Fruit fly (Drosophila melanogaster) whole organism, embryonic: ENCODE data around the gene LysRS.
A peak's percentile ranks its signal among the peaks of the same experiment; 100 is the strongest.

Source experiments
- CG11696 ChIP-seq: fragments of 200-800 bp; sonication (Bioruptor generic); IDR thresholded peaks from 2 replicates; pipeline ENCODE4 v1.3.6; 2022; ENCODE audit warnings: missing biosample characterization, missing genetic modification characterization
- CG13296 ChIP-seq: fragments of 200-800 bp; sonication (Bioruptor generic); optimal IDR thresholded peaks from 3 replicates; lab custom pipeline; 2018; ENCODE audit warnings: missing biosample characterization, mild to moderate bottlenecking, missing genetic modification characterization
- CG14965 ChIP-seq: fragments of 200-800 bp; sonication (Bioruptor generic); optimal IDR thresholded peaks from 2 replicates; lab custom pipeline; 2016; ENCODE audit warnings: missing biosample characterization, missing genetic modification characterization, borderline replicate concordance
- CG16815 ChIP-seq: fragments of 200-800 bp; sonication (Bioruptor generic); optimal IDR thresholded peaks from 3 replicates; lab custom pipeline; 2017; ENCODE audit warnings: missing biosample characterization, mild to moderate bottlenecking, missing genetic modification characterization
- CG17829 ChIP-seq: fragments of 200-800 bp; optimal IDR thresholded peaks from 2 replicates; lab custom pipeline; 2019; ENCODE audit warnings: missing biosample characterization, mild to moderate bottlenecking, missing genetic modification characterization, moderate library complexity
- CG34376 ChIP-seq: fragments of 200-800 bp; sonication (Bioruptor generic); optimal IDR thresholded peaks from 2 replicates; lab custom pipeline; 2018; ENCODE audit warnings: missing biosample characterization, mild to moderate bottlenecking, missing genetic modification characterization
- CG6254 ChIP-seq: fragments of 200-800 bp; sonication (Bioruptor generic); optimal IDR thresholded peaks from 3 replicates; lab custom pipeline; 2017; ENCODE audit warnings: mild to moderate bottlenecking, missing biosample characterization, missing genetic modification reagents, missing genetic modification characterization
- CG6654 ChIP-seq: fragments of 200-800 bp; sonication (Bioruptor generic); optimal IDR thresholded peaks from 2 replicates; lab custom pipeline; 2017; ENCODE audit warnings: missing biosample characterization, mild to moderate bottlenecking, missing genetic modification characterization
- CG8924 ChIP-seq: fragments of 200-800 bp; optimal IDR thresholded peaks from 3 replicates; lab custom pipeline; 2019; ENCODE audit warnings: missing biosample characterization, mild to moderate bottlenecking, missing genetic modification characterization, moderate library complexity
- CkIIα-i1 ChIP-seq: fragments of 200-800 bp; sonication (Bioruptor generic); IDR thresholded peaks from 2 replicates; pipeline ENCODE4 v1.3.6; 2022; ENCODE audit warnings: missing biosample characterization, missing genetic modification characterization
- D19B ChIP-seq: fragments of 200-800 bp; sonication (Bioruptor generic); optimal IDR thresholded peaks from 2 replicates; lab custom pipeline; 2017; ENCODE audit warnings: missing biosample characterization, mild to moderate bottlenecking, missing genetic modification characterization
- Dbx ChIP-seq: fragments of 200-800 bp; sonication (Bioruptor generic); IDR thresholded peaks from 3 replicates; pipeline ENCODE4 v1.3.6; 2022; ENCODE audit warnings: missing biosample characterization, missing genetic modification characterization
- Dek ChIP-seq: fragments of 200-800 bp; sonication (Bioruptor generic); optimal IDR thresholded peaks from 3 replicates; lab custom pipeline; 2019; ENCODE audit warnings: missing biosample characterization, mild to moderate bottlenecking, missing genetic modification characterization, moderate library complexity
- Dip3 ChIP-seq: fragments of 200-800 bp; sonication (Bioruptor generic); optimal IDR thresholded peaks from 3 replicates; lab custom pipeline; 2016; ENCODE audit warnings: missing biosample characterization, missing genetic modification characterization
- Dref ChIP-seq: fragments of 200-800 bp; sonication (Bioruptor generic); IDR thresholded peaks from 2 replicates; pipeline ENCODE4 v1.3.6; 2022; ENCODE audit warnings: missing biosample characterization, missing genetic modification characterization
- Elba2 ChIP-seq: fragments of 200-800 bp; sonication (Bioruptor generic); optimal IDR thresholded peaks from 3 replicates; lab custom pipeline; 2016; ENCODE audit warnings: missing biosample characterization, missing genetic modification characterization
- Fer2 ChIP-seq: fragments of 200-800 bp; sonication (Bioruptor generic); optimal IDR thresholded peaks from 2 replicates; lab custom pipeline; 2018; ENCODE audit warnings: missing biosample characterization, mild to moderate bottlenecking, missing genetic modification characterization, moderate library complexity
- Gsc ChIP-seq: fragments of 200-800 bp; sonication (Bioruptor generic); IDR thresholded peaks from 2 replicates; pipeline ENCODE4 v1.3.6; 2022; ENCODE audit warnings: missing biosample characterization, missing genetic modification characterization
- MBD-R2 ChIP-seq: fragments of 200-800 bp; sonication (Bioruptor generic); IDR thresholded peaks from 2 replicates; pipeline ENCODE4 v1.3.6; 2022; ENCODE audit warnings: missing biosample characterization, missing genetic modification characterization
- NC2α ChIP-seq: fragments of 200-800 bp; sonication (Bioruptor generic); optimal IDR thresholded peaks from 2 replicates; lab custom pipeline; 2016; ENCODE audit warnings: missing biosample characterization, missing genetic modification characterization
- Nf-YC ChIP-seq: fragments of 200-800 bp; optimal IDR thresholded peaks from 3 replicates; lab custom pipeline; 2019; ENCODE audit warnings: missing biosample characterization, mild to moderate bottlenecking, missing genetic modification characterization, moderate library complexity
- Scr ChIP-seq: fragments of 200-800 bp; sonication (Bioruptor generic); IDR thresholded peaks from 2 replicates; pipeline ENCODE4 v1.3.6; 2022; ENCODE audit warnings: missing biosample characterization, missing genetic modification characterization; ENCODE audit not compliant: partially characterized antibody
- Spps ChIP-seq: fragments of 200-800 bp; sonication (Bioruptor generic); optimal IDR thresholded peaks from 2 replicates; lab custom pipeline; 2018; ENCODE audit warnings: missing biosample characterization, mild to moderate bottlenecking, missing genetic modification characterization
- Ssrp ChIP-seq: fragments of 200-800 bp; sonication (Bioruptor generic); optimal IDR thresholded peaks from 2 replicates; lab custom pipeline; 2018; ENCODE audit warnings: missing biosample characterization, mild to moderate bottlenecking, missing genetic modification characterization, moderate library complexity
- Taf1 ChIP-seq: fragments of 200-800 bp; sonication (Bioruptor generic); IDR thresholded peaks from 2 replicates; pipeline ENCODE4 v1.3.6; 2022; ENCODE audit warnings: missing biosample characterization, missing genetic modification characterization
- Xbp1 ChIP-seq: fragments of 200-800 bp; sonication (Bioruptor generic); optimal IDR thresholded peaks from 3 replicates; lab custom pipeline; 2016; ENCODE audit warnings: missing biosample characterization, mild to moderate bottlenecking, missing genetic modification characterization
- ash1 ChIP-seq: fragments of 200-800 bp; sonication (Bioruptor generic); optimal IDR thresholded peaks from 2 replicates; lab custom pipeline; 2018; ENCODE audit warnings: missing biosample characterization, mild to moderate bottlenecking, missing genetic modification characterization
- ato ChIP-seq: fragments of 200-800 bp; sonication (Bioruptor generic); IDR thresholded peaks from 2 replicates; pipeline ENCODE4 v1.3.6; 2022; ENCODE audit warnings: missing biosample characterization, missing genetic modification characterization; ENCODE audit not compliant: partially characterized antibody
- az2 ChIP-seq: fragments of 200-800 bp; sonication (Bioruptor generic); optimal IDR thresholded peaks from 3 replicates; lab custom pipeline; 2016; ENCODE audit warnings: missing biosample characterization, missing genetic modification characterization
- cas ChIP-seq: fragments of 200-800 bp; sonication (Bioruptor generic); IDR thresholded peaks from 2 replicates; pipeline ENCODE4 v1.3.6; 2022; ENCODE audit warnings: missing biosample characterization, missing genetic modification characterization
- chn ChIP-seq: fragments of 200-800 bp; sonication (Bioruptor generic); optimal IDR thresholded peaks from 2 replicates; lab custom pipeline; 2016; ENCODE audit warnings: missing biosample characterization, missing genetic modification characterization
- en ChIP-seq: fragments of 200-800 bp; sonication (Bioruptor generic); optimal IDR thresholded peaks from 2 replicates; lab custom pipeline; 2016; ENCODE audit warnings: missing biosample characterization, missing genetic modification characterization
- gfzf ChIP-seq: fragments of 200-800 bp; sonication (Bioruptor generic); optimal IDR thresholded peaks from 2 replicates; lab custom pipeline; 2016; ENCODE audit warnings: missing biosample characterization, mild to moderate bottlenecking, missing genetic modification characterization, moderate library complexity
- grau ChIP-seq: fragments of 200-800 bp; optimal IDR thresholded peaks from 3 replicates; lab custom pipeline; 2019; ENCODE audit warnings: missing biosample characterization, mild to moderate bottlenecking, missing genetic modification characterization, moderate library complexity
- hb ChIP-seq: fragments of 200-800 bp; sonication (Bioruptor generic); IDR thresholded peaks from 3 replicates; pipeline ENCODE4 v1.3.6; 2022; ENCODE audit warnings: missing biosample characterization, missing genetic modification characterization; ENCODE audit not compliant: partially characterized antibody
- jing ChIP-seq: fragments of 200-800 bp; sonication (Bioruptor generic); optimal IDR thresholded peaks from 2 replicates; lab custom pipeline; 2018; ENCODE audit warnings: missing biosample characterization, mild to moderate bottlenecking, missing genetic modification characterization
- klu ChIP-seq: fragments of 200-800 bp; sonication (Bioruptor generic); IDR thresholded peaks from 2 replicates; pipeline ENCODE4 v1.3.6; 2022; ENCODE audit warnings: missing biosample characterization, missing genetic modification characterization
- pros ChIP-seq: fragments of 200-800 bp; sonication (Bioruptor generic); optimal IDR thresholded peaks from 3 replicates; lab custom pipeline; 2019; ENCODE audit warnings: missing biosample characterization, mild to moderate bottlenecking, missing genetic modification characterization, moderate library complexity
- pum ChIP-seq: fragments of 200-800 bp; sonication (Bioruptor generic); optimal IDR thresholded peaks from 2 replicates; lab custom pipeline; 2016; ENCODE audit warnings: missing biosample characterization, missing genetic modification characterization
- run ChIP-seq: fragments of 200-800 bp; sonication (Bioruptor generic); optimal IDR thresholded peaks from 3 replicates; lab custom pipeline; 2018; ENCODE audit warnings: missing biosample characterization, mild to moderate bottlenecking, missing genetic modification characterization
- sc ChIP-seq, 3 experiments: fragments of >200 bp in 2 of 3; fragments of 200-800 bp in 1 of 3; sonication (Bioruptor generic) in 1 of 3; optimal IDR thresholded peaks; 2 replicates in 2 of 3; 3 replicates in 1 of 3; lab custom pipeline; 2017; ENCODE audit warnings: mild to moderate bottlenecking in 1 of 3, missing biosample characterization in 1 of 3, missing genetic modification characterization in 1 of 3, missing genetic modification reagents in 1 of 3
- scrt ChIP-seq: fragments of 200-800 bp; sonication (Bioruptor generic); optimal IDR thresholded peaks from 2 replicates; lab custom pipeline; 2018; ENCODE audit warnings: missing biosample characterization, mild to moderate bottlenecking, missing genetic modification characterization, moderate library complexity
- shn ChIP-seq: fragments of 200-800 bp; sonication (Bioruptor generic); optimal IDR thresholded peaks from 3 replicates; lab custom pipeline; 2016; ENCODE audit warnings: missing biosample characterization, missing genetic modification characterization
- sisA ChIP-seq: fragments of 200-800 bp; sonication (Bioruptor generic); IDR thresholded peaks from 2 replicates; pipeline ENCODE4 v1.3.6; 2022; ENCODE audit warnings: missing biosample characterization, missing genetic modification characterization
- unpg ChIP-seq: fragments of 200-800 bp; sonication (Bioruptor generic); optimal IDR thresholded peaks from 3 replicates; lab custom pipeline; 2018; ENCODE audit warnings: missing biosample characterization, mild to moderate bottlenecking, missing genetic modification characterization, moderate library complexity
- vnd ChIP-seq: fragments of 200-800 bp; sonication (Bioruptor generic); IDR thresholded peaks from 3 replicates; pipeline ENCODE4 v1.3.6; 2022; ENCODE audit warnings: missing biosample characterization, missing genetic modification characterization; ENCODE audit not compliant: partially characterized antibody
- wek ChIP-seq: fragments of 200-800 bp; sonication (Bioruptor generic); optimal IDR thresholded peaks from 3 replicates; lab custom pipeline; 2018; ENCODE audit warnings: missing biosample characterization, mild to moderate bottlenecking, missing genetic modification characterization, moderate library complexity
- z ChIP-seq: fragments of 200-800 bp; sonication (Bioruptor generic); IDR thresholded peaks from 3 replicates; pipeline ENCODE4 v1.3.6; 2022; ENCODE audit warnings: missing biosample characterization, missing genetic modification characterization
- zen ChIP-seq: fragments of 200-800 bp; sonication (Bioruptor generic); optimal IDR thresholded peaks from 3 replicates; lab custom pipeline; 2018; ENCODE audit warnings: missing biosample characterization, mild to moderate bottlenecking, missing genetic modification characterization, moderate library complexity
- zf30C ChIP-seq: fragments of 200-800 bp; sonication (Bioruptor generic); optimal IDR thresholded peaks from 3 replicates; lab custom pipeline; 2018; ENCODE audit warnings: missing biosample characterization, mild to moderate bottlenecking, missing genetic modification characterization

The LysRS gene

dm6 chrX:9641184-9641772 is 32.6 kb upstream of the LysRS start (continued):
- TF ChIP-seq Gsc (GFP tag; lab: Robert Waterston, UW) (no peak), Dbx (GFP tag; lab: Robert Waterston, UW) (peak; percentile 80), wek (no peak), D19B (GFP tag; lab: Kevin White, UChicago) (peak; percentile 58), CG6654 (GFP tag; lab: Kevin White, UChicago) (peak; percentile 24), CG13296 (GFP tag; lab: Kevin White, UChicago) (peak; percentile 86), Dip3 (peak; percentile 6), CG6254 (no peak), pros (no peak), Taf1 (GFP tag; lab: Robert Waterston, UW) (peak; percentile 62; the same call in 1 of the 2 replicates), Spps (tag; lab: Kevin White, UChicago) (no peak), CG34376 (no peak), ato (GFP tag; lab: Robert Waterston, UW) (no peak), zf30C (GFP tag; lab: Kevin White, UChicago) (no peak), scrt (GFP tag; lab: Kevin White, UChicago) (peak; percentile 65), CG11696 (GFP tag; lab: Robert Waterston, UW) (peak; percentile 89), grau (tag; lab: Kevin White, UChicago) (peak; percentile 89), CG16815 (GFP tag; lab: Kevin White, UChicago) (peak; percentile 24), unpg (GFP tag; lab: Kevin White, UChicago) (peak; percentile 83), chn (GFP tag; lab: Kevin White, UChicago) (no peak), shn (no peak), CG17829 (tag; lab: Kevin White, UChicago) (peak; percentile 55), en (GFP tag; lab: Kevin White, UChicago) (no peak), CG14965 (no peak), z (no peak), gfzf (GFP tag; lab: Kevin White, UChicago) (no peak), klu (peak; percentile 61), zen (tag; lab: Kevin White, UChicago) (no peak), jing (GFP tag; lab: Kevin White, UChicago) (no peak), MBD-R2 (GFP tag; lab: Robert Waterston, UW) (peak; percentile 36; the same call in 1 of the 2 replicates), Scr (GFP tag; lab: Robert Waterston, UW) (no peak), run (tag; lab: Kevin White, UChicago) (peak; percentile 71), pum (GFP tag; lab: Kevin White, UChicago) (no peak), sc (optimal IDR thresholded peaks at IDR 0.05; lab: Kevin White, UChicago) (no peak), sc (GFP tag; optimal IDR thresholded peaks at IDR 0.05; lab: Kevin White, UChicago) (no peak), az2 (GFP tag; lab: Kevin White, UChicago) (peak; percentile 38), Elba2 (GFP tag; lab: Kevin White, UChicago) (no peak), CG8924 (tag; lab: Kevin White, UChicago) (peak; percentile 85), Dref (GFP tag; lab: Robert Waterston, UW) (no peak), Dek (tag; lab: Kevin White, UChicago) (peak; percentile 90), cas (GFP tag; lab: Robert Waterston, UW) (no peak), Fer2 (peak; percentile 20), sisA (no peak), Xbp1 (GFP tag; lab: Kevin White, UChicago) (peak; percentile 64), CkIIα-i1 (no peak), ash1 (GFP tag; lab: Kevin White, UChicago) (no peak), Ssrp (tag; lab: Kevin White, UChicago) (no peak), hb (no peak), Nf-YC (no peak), NC2α (GFP tag; lab: Kevin White, UChicago) (no peak), vnd (GFP tag; lab: Robert Waterston, UW) (no peak)
